Worm (Caenorhabditis elegans) whole organism, L1 larva: ENCODE measurements around the gene mab-23.

ENCODE experiments used
- blmp-1 ChIP-seq: fragments of 150-350 bp; optimal IDR thresholded peaks from 2 replicates; lab custom pipeline; 2014; ENCODE audit warnings: missing biosample characterization, missing genetic modification characterization
- ceh-82 ChIP-seq, 3 experiments: fragments of 150-350 bp in 1 of 3; sonication (generic microtip) in 2 of 3; optimal IDR thresholded peaks; 2 replicates each; lab custom pipeline; 2014 to 2017; ENCODE audit warnings: missing biosample characterization in 3 of 3, missing genetic modification characterization in 3 of 3
- dsc-1 ChIP-seq: sonication (generic microtip); optimal IDR thresholded peaks from 2 replicates; lab custom pipeline; 2016; ENCODE audit warnings: mild to moderate bottlenecking, missing genetic modification characterization, missing compliant biosample characterization
- egl-27 ChIP-seq, 2 experiments: fragments of 150-350 bp in 1 of 2; sonication (generic microtip); optimal IDR thresholded peaks; 3 replicates each; lab custom pipeline; 2017 to 2018; ENCODE audit warnings: missing biosample characterization in 2 of 2, missing genetic modification characterization in 2 of 2, missing genetic modification reagents in 2 of 2
- elt-3 ChIP-seq, 6 experiments: fragments of 150-350 bp in 1 of 6; sonication (generic microtip); optimal IDR thresholded peaks; 2 replicates each; lab custom pipeline; 2017 to 2018; ENCODE audit warnings: missing biosample characterization in 6 of 6, missing genetic modification characterization in 6 of 6, inconsistent platforms in 1 of 6
- irx-1 ChIP-seq: sonication (generic microtip); optimal IDR thresholded peaks from 2 replicates; lab custom pipeline; 2016; ENCODE audit warnings: missing genetic modification characterization, missing compliant biosample characterization
- jun-1 ChIP-seq: fragments of 150-350 bp; optimal IDR thresholded peaks from 2 replicates; lab custom pipeline; 2014; ENCODE audit warnings: missing biosample characterization, missing genetic modification reagents, missing genetic modification characterization
- nhr-11 ChIP-seq: fragments of 150-350 bp; optimal IDR thresholded peaks from 2 replicates; lab custom pipeline; 2014; ENCODE audit warnings: missing biosample characterization, missing genetic modification characterization
- pax-3 ChIP-seq: fragments of 200-800 bp; sonication (Bioruptor generic); optimal IDR thresholded peaks from 2 replicates; lab custom pipeline; 2018; ENCODE audit warnings: mild to moderate bottlenecking, missing genetic modification characterization, moderate library complexity, missing compliant biosample characterization
- pqm-1 ChIP-seq: sonication (generic microtip); optimal IDR thresholded peaks from 3 replicates; lab custom pipeline; 2017; ENCODE audit warnings: missing biosample characterization, missing genetic modification characterization
- snu-23 ChIP-seq: sonication (generic microtip); optimal IDR thresholded peaks from 2 replicates; lab custom pipeline; 2016; ENCODE audit warnings: missing genetic modification characterization, missing compliant biosample characterization
- zag-1 ChIP-seq: fragments of 150-350 bp; optimal IDR thresholded peaks from 2 replicates; lab custom pipeline; 2014; ENCODE audit warnings: missing biosample characterization, missing genetic modification characterization
- ztf-11 ChIP-seq, 2 experiments: sonication (generic microtip); optimal IDR thresholded peaks; 2 replicates each; lab custom pipeline; 2016 to 2017; ENCODE audit warnings: missing genetic modification characterization in 2 of 2, missing biosample characterization in 1 of 2, missing compliant biosample characterization in 1 of 2
- ztf-4 ChIP-seq: fragments of 150-350 bp; optimal IDR thresholded peaks from 2 replicates; lab custom pipeline; 2014; ENCODE audit warnings: missing biosample characterization, missing genetic modification characterization

DNA sequence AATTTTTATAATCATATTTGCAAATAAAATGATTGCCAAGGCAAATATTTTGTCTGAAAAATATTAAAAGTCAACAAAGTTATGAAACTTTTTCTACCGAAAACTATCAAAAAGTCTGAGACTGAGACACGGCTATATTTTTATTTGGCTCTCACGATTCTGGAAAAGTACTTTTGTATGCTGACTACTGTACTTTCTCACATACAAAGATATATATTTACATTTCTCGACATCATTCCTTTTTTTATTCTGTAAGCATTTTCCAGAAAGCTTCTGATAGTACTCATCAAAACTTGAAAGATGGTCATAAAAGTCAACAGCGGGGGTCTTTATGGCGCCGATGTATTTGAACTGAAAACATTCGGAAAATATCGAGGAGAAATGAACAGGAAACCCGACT is 15.3 kb downstream of the mab-23 start, which contains the start of gene aqp-6:
- TF ChIP-seq zag-1 (tag; lab: Kevin White, UChicago) (no peak), egl-27 (tag; optimal IDR thresholded peaks at IDR 0.05; lab: Kevin White, UChicago) (no peak), elt-3 (tag; optimal IDR thresholded peaks at IDR 0.05; lab: Kevin White, UChicago) (no peak), ceh-82 (tag; optimal IDR thresholded peaks at IDR 0.05; lab: Kevin White, UChicago) (no peak), jun-1 (no peak), nhr-11 (no peak), ztf-4 (no peak), ztf-11 (tag; optimal IDR thresholded peaks at IDR 0.05; lab: Kevin White, UChicago) (no peak), pax-3 (tag; lab: Kevin White, UChicago) (no peak), dsc-1 (tag; lab: Kevin White, UChicago) (no peak), blmp-1 (no peak), irx-1 (no peak), snu-23 (GFP tag; lab: Kevin White, UChicago) (no peak), pqm-1 (tag; lab: Kevin White, UChicago) (no peak)
